Fruit fly (Drosophila melanogaster): ENCODE results near the gene CG12219.

DNA sequence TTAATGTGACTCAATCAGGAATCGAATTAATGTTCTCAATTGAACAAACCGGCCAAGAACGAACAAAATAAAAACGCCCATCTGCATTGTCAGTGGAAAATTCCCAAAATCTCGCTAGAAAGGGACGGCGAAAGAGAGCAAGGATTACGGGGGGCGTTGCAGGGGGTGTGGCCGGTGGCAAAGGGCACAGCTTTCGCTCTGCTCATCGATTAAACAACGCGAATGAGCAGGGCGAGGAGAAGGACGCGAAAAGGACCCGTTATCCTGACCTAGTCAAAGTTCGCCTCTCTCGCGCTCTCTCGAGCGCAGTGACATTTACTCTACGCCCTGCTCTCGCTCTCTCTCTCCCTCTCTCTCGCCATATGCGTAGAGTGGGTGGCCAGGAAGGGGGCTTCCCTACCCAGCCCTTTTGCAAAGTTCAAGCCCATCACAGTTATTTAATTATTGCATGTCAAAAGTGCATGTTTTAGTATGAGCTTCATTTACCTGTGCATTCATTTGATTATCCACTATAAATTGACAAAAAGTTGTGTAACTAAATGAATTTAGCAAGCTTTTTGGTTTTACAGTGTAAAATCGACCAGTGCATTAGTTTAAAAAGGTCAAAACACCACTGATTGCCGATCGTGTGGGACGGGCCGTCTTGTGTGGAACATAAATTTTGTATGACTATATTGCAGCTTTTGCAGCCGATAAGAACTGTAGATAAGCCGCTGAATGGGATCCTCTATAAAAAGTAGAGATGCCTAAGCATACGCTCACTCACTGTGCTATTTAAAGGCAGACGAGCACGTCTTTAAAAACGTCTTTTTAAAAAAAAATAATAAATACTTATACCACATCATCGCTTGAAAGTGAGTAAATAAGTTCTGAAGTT is 37.9 kb upstream of the CG12219 start:
- TF ChIP-seq psq (optimal IDR thresholded peaks at IDR 0.05) (no peak), ttk (optimal IDR thresholded peaks at IDR 0.05) (no peak), h (optimal IDR thresholded peaks at IDR 0.05) (no peak), Myc (optimal IDR thresholded peaks at IDR 0.05) (no peak)

All from Kc167 (cell line).